Worm (Caenorhabditis elegans) whole organism, L1 larva: ENCODE results near the gene clx-1.

Experiments
- C16A3.4 ChIP-seq: fragments of 150-350 bp; optimal IDR thresholded peaks from 2 replicates; lab custom pipeline; 2014; ENCODE audit warnings: missing biosample characterization, missing genetic modification characterization
- F16B12.6 ChIP-seq: fragments of 150-350 bp; optimal IDR thresholded peaks from 2 replicates; lab custom pipeline; 2014; ENCODE audit warnings: missing biosample characterization, missing genetic modification characterization
- Y116A8C.19 ChIP-seq: sonication (generic microtip); optimal IDR thresholded peaks from 2 replicates; lab custom pipeline; 2016; ENCODE audit warnings: missing compliant biosample characterization, missing genetic modification characterization, borderline replicate concordance
- aha-1 ChIP-seq: fragments of 150-350 bp; optimal IDR thresholded peaks from 2 replicates; lab custom pipeline; 2014; ENCODE audit warnings: missing biosample characterization, missing genetic modification characterization
- aly-2 ChIP-seq: fragments of 150-350 bp; optimal IDR thresholded peaks from 2 replicates; lab custom pipeline; 2014; ENCODE audit warnings: missing biosample characterization, missing genetic modification characterization
- blmp-1 ChIP-seq: fragments of 150-350 bp; optimal IDR thresholded peaks from 2 replicates; lab custom pipeline; 2014; ENCODE audit warnings: missing biosample characterization, missing genetic modification characterization
- ceh-82 ChIP-seq, 3 experiments: fragments of 150-350 bp in 1 of 3; sonication (generic microtip) in 2 of 3; optimal IDR thresholded peaks; 2 replicates each; lab custom pipeline; 2014 to 2017; ENCODE audit warnings: missing biosample characterization in 3 of 3, missing genetic modification characterization in 3 of 3
- ceh-88 ChIP-seq: fragments of 200-800 bp; sonication (Bioruptor generic); IDR thresholded peaks from 2 replicates; pipeline ENCODE4 v1.3.6; 2022; ENCODE audit warnings: missing genetic modification characterization, missing compliant biosample characterization
- dpl-1 ChIP-seq, 3 experiments: fragments of 150-350 bp in 2 of 3; sonication (generic microtip) in 1 of 3; optimal IDR thresholded peaks; 2 replicates each; lab custom pipeline; 2014 to 2017; ENCODE audit warnings: missing biosample characterization in 3 of 3, missing genetic modification characterization in 3 of 3, missing genetic modification reagents in 3 of 3
- efl-1 ChIP-seq, 4 experiments: fragments of 150-350 bp; optimal IDR thresholded peaks in 3 of 4; peaks in 1 of 4; 1 replicate in 1 of 4; 2 replicates in 3 of 4; lab custom pipeline; 2014; ENCODE audit warnings: missing biosample characterization in 2 of 4, missing genetic modification characterization in 2 of 4, missing genetic modification reagents in 2 of 4
- efl-3 ChIP-seq: fragments of 200-800 bp; sonication (Bioruptor generic); optimal IDR thresholded peaks from 2 replicates; lab custom pipeline; 2018; ENCODE audit warnings: mild to moderate bottlenecking, missing genetic modification characterization, missing compliant biosample characterization
- elt-3 ChIP-seq, 6 experiments: fragments of 150-350 bp in 1 of 6; sonication (generic microtip); optimal IDR thresholded peaks; 2 replicates each; lab custom pipeline; 2017 to 2018; ENCODE audit warnings: missing biosample characterization in 6 of 6, missing genetic modification characterization in 6 of 6, inconsistent platforms in 1 of 6
- fkh-10 ChIP-seq: sonication (generic microtip); optimal IDR thresholded peaks from 2 replicates; lab custom pipeline; 2017; ENCODE audit warnings: missing biosample characterization, missing genetic modification reagents, missing genetic modification characterization
- fkh-4 ChIP-seq: sonication (generic microtip); optimal IDR thresholded peaks from 2 replicates; lab custom pipeline; 2016; ENCODE audit warnings: missing compliant biosample characterization, missing genetic modification characterization, borderline replicate concordance
- hlh-4 ChIP-seq: sonication (generic microtip); optimal IDR thresholded peaks from 2 replicates; lab custom pipeline; 2016; ENCODE audit warnings: mild to moderate bottlenecking, missing genetic modification characterization, missing compliant biosample characterization
- lin-15B ChIP-seq: fragments of 150-350 bp; sonication (generic microtip); optimal IDR thresholded peaks from 3 replicates; lab custom pipeline; 2014; ENCODE audit warnings: missing biosample characterization, missing genetic modification characterization
- lin-35 ChIP-seq, 2 experiments: fragments of 150-350 bp; optimal IDR thresholded peaks; 2 replicates each; lab custom pipeline; 2014; ENCODE audit warnings: missing biosample characterization in 2 of 2, missing genetic modification characterization in 2 of 2, missing genetic modification reagents in 2 of 2
- lin-39 ChIP-seq: fragments of 150-350 bp; optimal IDR thresholded peaks from 2 replicates; lab custom pipeline; 2014; ENCODE audit warnings: missing biosample characterization, missing genetic modification reagents, missing genetic modification characterization
- lsy-2 ChIP-seq, 2 experiments: fragments of 150-350 bp; optimal IDR thresholded peaks; 2 replicates each; lab custom pipeline; 2014; ENCODE audit warnings: missing biosample characterization in 2 of 2, missing genetic modification characterization in 2 of 2
- mdl-1 ChIP-seq, 2 experiments: fragments of 150-350 bp; optimal IDR thresholded peaks; 2 replicates each; lab custom pipeline; 2014 to 2017; ENCODE audit warnings: missing biosample characterization in 2 of 2, missing genetic modification characterization in 2 of 2, inconsistent platforms in 1 of 2
- mep-1 ChIP-seq: fragments of 150-350 bp; optimal IDR thresholded peaks from 2 replicates; lab custom pipeline; 2014; ENCODE audit warnings: missing biosample characterization, missing genetic modification characterization
- nhr-11 ChIP-seq: fragments of 150-350 bp; optimal IDR thresholded peaks from 2 replicates; lab custom pipeline; 2014; ENCODE audit warnings: missing biosample characterization, missing genetic modification characterization
- nhr-12 ChIP-seq: sonication (generic microtip); optimal IDR thresholded peaks from 2 replicates; lab custom pipeline; 2017; ENCODE audit warnings: missing biosample characterization, missing genetic modification characterization
- nhr-19 ChIP-seq: fragments of 200-800 bp; sonication (Bioruptor generic); conservative IDR thresholded peaks from 2 replicates; pipeline ENCODE4 v1.3.6; 2022; ENCODE audit warnings: missing genetic modification characterization, missing compliant biosample characterization
- nhr-20 ChIP-seq: sonication (generic microtip); optimal IDR thresholded peaks from 2 replicates; lab custom pipeline; 2016; ENCODE audit warnings: mild to moderate bottlenecking, missing genetic modification characterization, missing compliant biosample characterization
- nhr-28 ChIP-seq: fragments of 150-350 bp; optimal IDR thresholded peaks from 2 replicates; lab custom pipeline; 2014; ENCODE audit warnings: missing biosample characterization, missing genetic modification characterization
- nhr-47 ChIP-seq: sonication (generic microtip); optimal IDR thresholded peaks from 2 replicates; lab custom pipeline; 2016; ENCODE audit warnings: mild to moderate bottlenecking, missing genetic modification characterization, moderate library complexity, missing compliant biosample characterization
- nhr-71 ChIP-seq: sonication (generic microtip); optimal IDR thresholded peaks from 2 replicates; lab custom pipeline; 2016; ENCODE audit warnings: mild to moderate bottlenecking, missing genetic modification characterization, moderate library complexity, missing compliant biosample characterization
- nhr-77 ChIP-seq: fragments of 150-350 bp; optimal IDR thresholded peaks from 2 replicates; lab custom pipeline; 2014; ENCODE audit warnings: missing biosample characterization, missing genetic modification characterization
- nhr-84 ChIP-seq: sonication (generic microtip); optimal IDR thresholded peaks from 2 replicates; lab custom pipeline; 2017; ENCODE audit warnings: missing biosample characterization, missing genetic modification characterization
- nhr-85 ChIP-seq: sonication (generic microtip); peaks from one replicate; lab custom pipeline; 2016; ENCODE audit warnings: missing genetic modification characterization, inconsistent platforms, missing compliant biosample characterization
- pag-3 ChIP-seq: sonication (generic microtip); optimal IDR thresholded peaks from 2 replicates; lab custom pipeline; 2017; ENCODE audit warnings: missing genetic modification characterization, mild to moderate bottlenecking, missing compliant biosample characterization, antibody characterized with exemption, borderline replicate concordance; ENCODE audit not compliant: insufficient read depth
- pqm-1 ChIP-seq: sonication (generic microtip); optimal IDR thresholded peaks from 3 replicates; lab custom pipeline; 2017; ENCODE audit warnings: missing biosample characterization, missing genetic modification characterization
- snu-23 ChIP-seq: sonication (generic microtip); optimal IDR thresholded peaks from 2 replicates; lab custom pipeline; 2016; ENCODE audit warnings: missing genetic modification characterization, missing compliant biosample characterization
- sptf-1 ChIP-seq: fragments of 150-350 bp; optimal IDR thresholded peaks from 2 replicates; lab custom pipeline; 2014; ENCODE audit warnings: missing biosample characterization, missing genetic modification characterization
- unc-130 ChIP-seq: fragments of 150-350 bp; optimal IDR thresholded peaks from 2 replicates; lab custom pipeline; 2017; ENCODE audit warnings: missing biosample characterization, missing genetic modification characterization, inconsistent platforms
- unc-30 ChIP-seq: sonication (generic microtip); optimal IDR thresholded peaks from 2 replicates; lab custom pipeline; 2017; ENCODE audit warnings: missing biosample characterization, missing genetic modification characterization
- unc-98 ChIP-seq: fragments of 200-800 bp; sonication (Bioruptor generic); IDR thresholded peaks from 2 replicates; pipeline ENCODE4 v1.3.6; 2022; ENCODE audit warnings: missing genetic modification characterization, missing compliant biosample characterization
- xbp-1 ChIP-seq: sonication (generic microtip); optimal IDR thresholded peaks from 2 replicates; lab custom pipeline; 2016; ENCODE audit warnings: missing genetic modification characterization, missing compliant biosample characterization
- zag-1 ChIP-seq: fragments of 150-350 bp; optimal IDR thresholded peaks from 2 replicates; lab custom pipeline; 2014; ENCODE audit warnings: missing biosample characterization, missing genetic modification characterization
- ztf-11 ChIP-seq, 2 experiments: sonication (generic microtip); optimal IDR thresholded peaks; 2 replicates each; lab custom pipeline; 2016 to 2017; ENCODE audit warnings: missing genetic modification characterization in 2 of 2, missing biosample characterization in 1 of 2, missing compliant biosample characterization in 1 of 2

clx-1 gene

ce11 chrIV:7763748-7764147 is 29.3 kb downstream of the clx-1 start, which contains the start of the genes C46A5.6 and C46A5.1:
TSS of gene C46A5.6 (minus strand) at chrIV:7763848.
TSS of gene C46A5.1 (plus strand) at chrIV:7763931.
- TF ChIP-seq aha-1 (tag; lab: Kevin White, UChicago) (no peak), xbp-1 (tag; lab: Kevin White, UChicago) (no peak), nhr-12 (tag; lab: Kevin White, UChicago) (no peak), ztf-11 (tag; optimal IDR thresholded peaks at IDR 0.05; lab: Kevin White, UChicago) (no peak)

- no peak for TF ChIP-seq unc-30
- TF ChIP-seq nhr-28, result no peak
- TF ChIP-seq nhr-20 (tag; lab: Kevin White, UChicago), result no peak
- no peak for TF ChIP-seq lin-39 (tag; lab: Kevin White, UChicago)
- TF ChIP-seq Y116A8C.19 (tag; lab: Kevin White, UChicago), result no peak
- no peak for TF ChIP-seq nhr-71 (tag; lab: Kevin White, UChicago)
- no peak for TF ChIP-seq mep-1 (tag; lab: Kevin White, UChicago)
- TF ChIP-seq F16B12.6, result no peak
- TF ChIP-seq sptf-1 (tag; lab: Kevin White, UChicago), result no peak
- no peak for TF ChIP-seq unc-98 (GFP tag; lab: Robert Waterston, UW)
Observed at ce11 chrIV:7764319-7764718, 29.9 kb downstream of the clx-1 start.

- TF ChIP-seq aly-2 (tag; lab: Kevin White, UChicago) (no peak), fkh-10 (no peak), elt-3 (tag; optimal IDR thresholded peaks at IDR 0.05; lab: Kevin White, UChicago) (no peak), mdl-1 (tag; optimal IDR thresholded peaks at IDR 0.05; lab: Kevin White, UChicago) (no peak), unc-130 (tag; lab: Kevin White, UChicago) (no peak)
- TF ChIP-seq, all 84 proteins: peak for 0
Observed at ce11 chrIV:7770162-7770561, 35.7 kb downstream of the clx-1 start, which contains the start of gene rdl-1. TSS of gene rdl-1 (minus strand) at chrIV:7770262.

- TF ChIP-seq pag-3 (tag; lab: Kevin White, UChicago) (no peak), F16B12.6 (peak; percentile 21), snu-23 (GFP tag; lab: Kevin White, UChicago) (peak; percentile 29), mep-1 (tag; lab: Kevin White, UChicago) (peak; percentile 48), xbp-1 (tag; lab: Kevin White, UChicago) (peak; percentile 21), nhr-11 (tag; lab: Kevin White, UChicago) (no peak), zag-1 (tag; lab: Kevin White, UChicago) (no peak), fkh-4 (tag; lab: Kevin White, UChicago) (no peak), nhr-84 (no peak), lin-35 (GFP tag; optimal IDR thresholded peaks at IDR 0.05; lab: Kevin White, UChicago) (peak; percentile 41 to 79), blmp-1 (tag; lab: Kevin White, UChicago) (peak; percentile 63), nhr-19 (GFP tag; lab: Robert Waterston, UW) (no peak), nhr-85 (peak; percentile 40), lin-15B (tag; lab: Kevin White, UChicago) (peak; percentile 39), dpl-1 (GFP tag; optimal IDR thresholded peaks at IDR 0.05; lab: Kevin White, UChicago) (peak; percentile 41 to 77 (median 61)), ceh-88 (GFP tag; lab: Robert Waterston, UW) (no peak), efl-1 (optimal IDR thresholded peaks at IDR 0.05; lab: Kevin White, UChicago) (peak; percentile 33 to 50), efl-1 (GFP tag; optimal IDR thresholded peaks at IDR 0.05 in 1 of 2; lab: Kevin White, UChicago) (peak; percentile 64 to 95), nhr-77 (tag; lab: Kevin White, UChicago) (peak; percentile 27), nhr-20 (tag; lab: Kevin White, UChicago) (peak; percentile 3), hlh-4 (tag; lab: Kevin White, UChicago) (no peak), ceh-82 (tag; optimal IDR thresholded peaks at IDR 0.05; lab: Kevin White, UChicago) (peak in 1 of 3 experiments; percentile 18), pqm-1 (no peak), efl-3 (no peak), C16A3.4 (peak; percentile 61), nhr-71 (tag; lab: Kevin White, UChicago) (peak; percentile 26), lsy-2 (tag; optimal IDR thresholded peaks at IDR 0.05; lab: Kevin White, UChicago) (peak; percentile 47 to 73), nhr-47 (peak; percentile 14)
Observed at ce11 chrIV:7774206-7774605, 39.8 kb downstream of the clx-1 start, which contains the start of the genes hcf-1 and swd-2.2. TSS of gene hcf-1 (minus strand) at chrIV:7774275. TSS of gene swd-2.2 (plus strand) at chrIV:7774411.
